Fruit fly (Drosophila melanogaster) Kc167 (cell line): ENCODE results near the gene CG46312.

ENCODE experiments used
- Myc ChIP-seq: fragments of >200 bp; optimal IDR thresholded peaks from 2 replicates; lab custom pipeline; 2017; ENCODE audit warnings: missing external identifiers
- Sin3A ChIP-seq: fragments of >200 bp; optimal IDR thresholded peaks from 2 replicates; lab custom pipeline; 2018; ENCODE audit warnings: missing external identifiers
- h ChIP-seq: fragments of >200 bp; optimal IDR thresholded peaks from 3 replicates; lab custom pipeline; 2018; ENCODE audit warnings: missing external identifiers
- insv ChIP-seq: fragments of >200 bp; optimal IDR thresholded peaks from 3 replicates; lab custom pipeline; 2018; ENCODE audit warnings: missing external identifiers
- psq ChIP-seq: fragments of >200 bp; optimal IDR thresholded peaks from 2 replicates; lab custom pipeline; 2017; ENCODE audit warnings: missing external identifiers
- ttk ChIP-seq: sonication (Bioruptor generic); optimal IDR thresholded peaks from 2 replicates; lab custom pipeline; 2017; ENCODE audit warnings: missing external identifiers

DNA sequence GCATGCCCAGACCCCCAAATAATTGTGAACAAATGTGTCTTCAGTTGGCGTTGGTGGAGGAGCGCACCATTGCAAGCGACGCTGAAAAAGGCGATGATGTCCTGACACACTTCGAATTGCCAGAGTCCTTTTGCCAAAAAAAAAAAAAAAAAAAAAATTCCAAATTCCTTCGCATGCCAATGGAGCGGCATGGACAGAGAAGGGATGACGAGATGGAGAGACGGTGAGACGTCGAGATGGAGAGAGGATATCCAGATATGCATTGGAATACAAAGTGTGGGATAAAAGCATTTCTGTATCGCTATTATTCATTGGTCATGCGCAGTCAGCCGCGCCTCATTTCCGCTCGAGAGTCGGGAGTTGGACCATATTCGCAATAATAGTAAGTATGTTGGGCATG, 20.2 kb downstream of the CG46312 start:
- TF ChIP-seq h (lab: Kevin White, UChicago) (no peak), psq (lab: Kevin White, UChicago) (no peak), ttk (lab: Kevin White, UChicago) (no peak), Myc (lab: Kevin White, UChicago) (no peak), insv (lab: Kevin White, UChicago) (no peak), Sin3A (no peak)
